Worm (Caenorhabditis elegans): ENCODE results near the gene perm-1.

DNA sequence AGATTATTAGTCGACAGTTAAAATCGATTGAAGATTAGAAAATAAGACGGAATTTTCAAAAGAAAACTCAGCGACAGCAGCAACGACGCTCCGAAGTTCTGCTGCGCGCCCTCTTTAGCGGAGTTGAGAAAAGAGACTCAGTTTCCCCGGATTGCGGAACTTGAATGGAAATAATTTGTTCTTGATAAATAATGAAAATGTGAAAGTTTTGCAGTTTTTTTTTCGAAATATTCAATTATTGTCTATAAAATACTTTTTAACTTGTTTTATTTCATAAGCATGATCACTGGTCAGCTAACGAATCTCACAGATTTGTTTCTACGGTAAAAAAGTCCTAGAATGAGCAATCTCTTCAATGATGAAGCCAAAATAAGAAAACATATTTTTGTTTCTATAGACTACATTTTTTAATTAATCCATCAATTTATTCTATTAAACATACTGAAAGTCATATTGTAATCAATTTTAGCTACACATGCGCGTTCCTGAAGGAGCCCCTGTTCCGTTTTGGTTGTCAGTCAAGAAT, 23.1 kb upstream of the perm-1 start, which contains the start of the genes cec-3 and T09A5.15:
- TF ChIP-seq lsy-2 (tag; optimal IDR thresholded peaks at IDR 0.05), result peak in 1 of 2 experiments; percentile 69
- no peak for TF ChIP-seq ZK546.5 (tag; optimal IDR thresholded peaks at IDR 0.05)
- no peak for TF ChIP-seq nhr-237 (tag; optimal IDR thresholded peaks at IDR 0.05)
- TF ChIP-seq skn-1 (tag; optimal IDR thresholded peaks at IDR 0.05), result no peak
- no peak for TF ChIP-seq ceh-82 (tag; optimal IDR thresholded peaks at IDR 0.05)
- TF ChIP-seq nhr-6 (tag; optimal IDR thresholded peaks at IDR 0.05), result no peak
- no peak for TF ChIP-seq egl-27 (tag; optimal IDR thresholded peaks at IDR 0.05)
- no peak for TF ChIP-seq mdl-1 (tag; optimal IDR thresholded peaks at IDR 0.05)
- TF ChIP-seq ama-1 (optimal IDR thresholded peaks at IDR 0.05), result no peak
